Worm (Caenorhabditis elegans): ENCODE data around the gene F54D5.5.

F54D5.5 gene

ce11 chrII:11602387-11602960, 35.7 kb upstream of the F54D5.5 start:
- TF ChIP-seq efl-1 (optimal IDR thresholded peaks at IDR 0.05) (peak in 1 of 2 experiments; percentile 19), efl-1 (GFP tag; optimal IDR thresholded peaks at IDR 0.05 in 1 of 2) (peak in 1 of 2 experiments; percentile 57), egl-27 (tag; optimal IDR thresholded peaks at IDR 0.05) (no peak), lsy-2 (tag; optimal IDR thresholded peaks at IDR 0.05) (peak in 1 of 2 experiments; percentile 1), tbx-2 (tag; optimal IDR thresholded peaks at IDR 0.05) (no peak), rnt-1 (tag; optimal IDR thresholded peaks at IDR 0.05) (peak; percentile 51), nhr-19 (GFP tag; conservative IDR thresholded peaks at IDR 0.05) (no peak), lin-14 (GFP tag; optimal IDR thresholded peaks at IDR 0.05) (peak; percentile 84), nhr-71 (tag; optimal IDR thresholded peaks at IDR 0.05) (peak; percentile 18), dsc-1 (tag; optimal IDR thresholded peaks at IDR 0.05) (peak; percentile 62)

- TF ChIP-seq lsy-2 (tag; optimal IDR thresholded peaks at IDR 0.05) (no peak), vab-15 (tag; optimal IDR thresholded peaks at IDR 0.05) (no peak), C04F5.9 (tag; optimal IDR thresholded peaks at IDR 0.05) (no peak), nhr-28 (tag; optimal IDR thresholded peaks at IDR 0.05) (no peak), mdl-1 (tag; optimal IDR thresholded peaks at IDR 0.05) (no peak), zip-4 (GFP tag; optimal IDR thresholded peaks at IDR 0.05) (no peak), snu-23 (GFP tag; optimal IDR thresholded peaks at IDR 0.05) (no peak), aly-2 (tag; optimal IDR thresholded peaks at IDR 0.05) (no peak), unc-98 (GFP tag; IDR thresholded peaks at IDR 0.05) (no peak), alr-1 (tag; optimal IDR thresholded peaks at IDR 0.05; ENCODE audit: borderline replicate concordance) (no peak), nhr-90 (tag; optimal IDR thresholded peaks at IDR 0.05; ENCODE audit: poor library complexity) (no peak), ceh-8 (GFP tag; optimal IDR thresholded peaks at IDR 0.05) (no peak), ztf-4 (tag; optimal IDR thresholded peaks at IDR 0.05) (no peak), rnt-1 (tag; optimal IDR thresholded peaks at IDR 0.05) (no peak), mab-9 (GFP tag; IDR thresholded peaks at IDR 0.05) (no peak), nhr-12 (tag; optimal IDR thresholded peaks at IDR 0.05) (no peak), efl-3 (GFP tag; optimal IDR thresholded peaks at IDR 0.05) (no peak), nhr-84 (tag; optimal IDR thresholded peaks at IDR 0.05) (no peak), pax-3 (tag; optimal IDR thresholded peaks at IDR 0.05) (no peak), C16A3.4 (tag; optimal IDR thresholded peaks at IDR 0.05) (no peak)
Measured at ce11 chrII:11600711-11601110, 33.9 kb upstream of the F54D5.5 start, which contains the start of gene F07A11.4. Gene F07A11.4, plus strand, starts transcription at chrII:11601011.

ce11 chrII:11599751-11600150, 32.9 kb upstream of the F54D5.5 start, which contains the start of gene npp-5:
Gene npp-5, minus strand, starts transcription at chrII:11599809.
- TF ChIP-seq isw-1 (GFP tag; IDR thresholded peaks at IDR 0.05) (no peak), blmp-1 (tag; optimal IDR thresholded peaks at IDR 0.05) (peak; percentile 31), nhr-90 (tag; optimal IDR thresholded peaks at IDR 0.05; ENCODE audit: poor library complexity) (no peak), ceh-8 (GFP tag; optimal IDR thresholded peaks at IDR 0.05) (no peak), skn-1 (tag; optimal IDR thresholded peaks at IDR 0.05) (peak; percentile 22), lin-35 (GFP tag; optimal IDR thresholded peaks at IDR 0.05) (peak; percentile 78 to 96), sptf-1 (tag; optimal IDR thresholded peaks at IDR 0.05) (no peak), efl-3 (GFP tag; optimal IDR thresholded peaks at IDR 0.05) (no peak), ceh-82 (tag; optimal IDR thresholded peaks at IDR 0.05) (peak in 1 of 3 experiments; percentile 4), efl-1 (optimal IDR thresholded peaks at IDR 0.05) (peak; percentile 69 to 90), efl-1 (GFP tag; optimal IDR thresholded peaks at IDR 0.05 in 1 of 2) (peak; percentile 91 to 99), rnt-1 (tag; optimal IDR thresholded peaks at IDR 0.05) (no peak), sup-37 (GFP tag; optimal IDR thresholded peaks at IDR 0.05) (no peak), pqm-1 (tag; optimal IDR thresholded peaks at IDR 0.05) (no peak), unc-30 (tag; optimal IDR thresholded peaks at IDR 0.05) (no peak), aha-1 (tag; optimal IDR thresholded peaks at IDR 0.05) (no peak), dpl-1 (GFP tag; optimal IDR thresholded peaks at IDR 0.05) (peak; percentile 83 to 91 (median 90)), pag-3 (tag; optimal IDR thresholded peaks at IDR 0.05; ENCODE audit: borderline replicate concordance, insufficient read depth) (no peak), unc-98 (GFP tag; IDR thresholded peaks at IDR 0.05) (no peak), C04F5.9 (tag; optimal IDR thresholded peaks at IDR 0.05) (no peak), nhr-28 (tag; optimal IDR thresholded peaks at IDR 0.05) (no peak), C34B4.2 (tag; optimal IDR thresholded peaks at IDR 0.05) (no peak), lsy-2 (tag; optimal IDR thresholded peaks at IDR 0.05) (peak; percentile 20 to 65), elt-2 (tag; optimal IDR thresholded peaks at IDR 0.05) (no peak), lin-14 (GFP tag; optimal IDR thresholded peaks at IDR 0.05) (peak; percentile 10), nhr-71 (tag; optimal IDR thresholded peaks at IDR 0.05) (peak; percentile 52), hlh-17 (GFP tag; optimal IDR thresholded peaks at IDR 0.05; ENCODE audit: borderline replicate concordance) (no peak), mef-2 (tag; optimal IDR thresholded peaks at IDR 0.05) (no peak), zip-4 (GFP tag; optimal IDR thresholded peaks at IDR 0.05) (no peak), mep-1 (tag; optimal IDR thresholded peaks at IDR 0.05) (no peak), mab-9 (GFP tag; IDR thresholded peaks at IDR 0.05) (no peak), nhr-19 (GFP tag; conservative IDR thresholded peaks at IDR 0.05) (no peak), nhr-47 (tag; optimal IDR thresholded peaks at IDR 0.05) (peak; percentile 24)

Data from whole organism, L1 larva.